Fruit fly (Drosophila melanogaster): Measurements from ENCODE around the gene CG15473.
A peak's percentile ranks its signal among the peaks of the same experiment; 100 is the strongest.

CG15473 gene

DNA sequence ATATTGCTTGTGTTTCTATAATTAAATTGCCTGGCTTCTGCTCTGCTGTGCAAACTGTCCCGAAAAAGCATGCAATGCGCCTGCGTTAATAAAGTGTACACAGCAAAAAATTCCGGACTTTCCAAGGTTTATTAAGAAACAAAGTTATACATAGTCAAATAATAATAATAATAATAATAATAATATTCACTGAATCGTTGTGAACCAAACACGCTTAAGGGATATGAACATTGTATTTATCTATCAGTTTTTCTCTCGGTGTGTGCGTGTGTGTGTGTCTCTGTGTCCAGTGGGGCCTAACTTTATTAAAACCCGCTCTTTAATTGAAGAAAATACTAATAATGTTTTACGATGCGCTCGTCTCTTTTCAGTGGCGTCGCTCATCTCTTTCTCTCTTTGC, 36.9 kb upstream of the CG15473 start:
- peak; percentile 10 for TF ChIP-seq rgr (GFP tag; optimal IDR thresholded peaks at IDR 0.05)
- no peak for TF ChIP-seq woc (GFP tag; optimal IDR thresholded peaks at IDR 0.05)
- peak; percentile 1 for TF ChIP-seq Sp1 (GFP tag; optimal IDR thresholded peaks at IDR 0.05)
- TF ChIP-seq foxo (GFP tag; optimal IDR thresholded peaks at IDR 0.05) = peak in 1 of 2 experiments; percentile 19
- peak; percentile 30 for TF ChIP-seq HLH106 (tag; optimal IDR thresholded peaks at IDR 0.05)
- TF ChIP-seq Rel (GFP tag; optimal IDR thresholded peaks at IDR 0.05) = no peak
- no peak for TF ChIP-seq Rel (tag; optimal IDR thresholded peaks at IDR 0.05)
- no peak for TF ChIP-seq h (GFP tag; optimal IDR thresholded peaks at IDR 0.05)
- no peak for TF ChIP-seq Vsx2 (GFP tag; optimal IDR thresholded peaks at IDR 0.05; ENCODE audit: partially characterized antibody)
- TF ChIP-seq jim (GFP tag; optimal IDR thresholded peaks at IDR 0.05) = no peak

DNA sequence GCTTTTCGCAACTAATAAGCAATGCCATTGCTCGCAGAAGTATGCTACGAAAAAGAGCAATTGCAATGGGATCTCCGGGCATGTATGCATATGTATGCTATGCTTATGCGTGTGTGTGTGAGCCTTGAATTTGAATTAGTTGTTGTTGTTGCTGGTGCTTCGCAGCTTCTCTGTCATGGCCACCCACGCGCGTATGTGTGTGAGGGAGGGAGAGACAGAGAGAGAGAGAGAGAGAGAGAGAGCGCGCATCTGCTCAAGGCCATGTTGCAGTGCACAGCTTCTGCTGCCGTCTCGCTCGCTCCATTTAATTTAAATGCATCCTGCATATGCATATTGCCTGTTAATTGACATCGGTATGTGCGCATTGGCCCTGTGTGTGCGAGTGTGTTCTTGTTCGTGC, 36.5 kb upstream of the CG15473 start:
- TF ChIP-seq Hr83 (GFP tag; optimal IDR thresholded peaks at IDR 0.05; ENCODE audit: poor library complexity, severe bottlenecking) (no peak), brk (GFP tag; optimal IDR thresholded peaks at IDR 0.05) (no peak), rgr (GFP tag; optimal IDR thresholded peaks at IDR 0.05) (no peak), tai (GFP tag; optimal IDR thresholded peaks at IDR 0.05) (no peak), HLH106 (tag; optimal IDR thresholded peaks at IDR 0.05) (no peak), OdsH (GFP tag; optimal IDR thresholded peaks at IDR 0.05) (no peak), sv (GFP tag; optimal IDR thresholded peaks at IDR 0.05) (no peak), N (GFP tag; optimal IDR thresholded peaks at IDR 0.05) (no peak), CG9705 (GFP tag; optimal IDR thresholded peaks at IDR 0.05) (no peak), Mio (GFP tag; optimal IDR thresholded peaks at IDR 0.05) (no peak), psq (GFP tag; optimal IDR thresholded peaks at IDR 0.05) (no peak), sage (GFP tag; optimal IDR thresholded peaks at IDR 0.05) (no peak)

DNA sequence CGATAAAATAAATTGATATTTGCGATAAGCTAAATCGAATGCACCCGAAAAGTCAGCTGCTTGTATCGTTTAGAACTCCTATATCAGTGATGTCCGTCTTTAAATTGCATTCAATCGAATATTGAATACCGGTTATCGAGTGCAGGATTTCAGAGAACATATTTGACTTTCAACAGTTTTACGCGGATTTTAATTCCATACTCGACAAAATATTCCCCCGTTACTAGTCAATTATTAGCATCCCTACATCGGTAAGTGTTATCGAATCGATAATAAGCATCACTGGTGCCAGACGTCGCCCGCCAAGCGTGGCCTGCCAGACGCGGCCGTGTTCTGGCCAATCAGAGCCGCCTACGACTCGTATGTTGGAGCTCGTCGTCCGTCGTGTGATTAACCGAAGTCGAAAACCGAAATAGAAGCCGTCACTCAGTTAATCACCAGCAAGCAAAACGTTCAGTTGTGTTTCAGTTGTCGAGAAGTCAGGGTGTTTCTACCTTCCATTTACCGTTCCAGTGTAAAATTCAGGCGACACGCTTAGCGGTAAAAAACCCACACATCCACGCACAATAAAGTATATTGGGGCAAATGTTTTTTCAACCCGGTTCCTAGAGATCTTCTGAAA, 33.6 kb upstream of the CG15473 start, which contains the start of gene ctp:
Gene ctp (plus strand): TSS at position 23 of the 622 bp plus-strand sequence.
- TF ChIP-seq HLH106 (tag; optimal IDR thresholded peaks at IDR 0.05) (peak; percentile 46), CG9705 (GFP tag; optimal IDR thresholded peaks at IDR 0.05) (peak; percentile 14), Dfd (GFP tag; optimal IDR thresholded peaks at IDR 0.05) (no peak), woc (GFP tag; optimal IDR thresholded peaks at IDR 0.05) (peak; percentile 82), pan (optimal IDR thresholded peaks at IDR 0.05) (no peak), OdsH (GFP tag; optimal IDR thresholded peaks at IDR 0.05) (peak; percentile 19), Sp1 (GFP tag; optimal IDR thresholded peaks at IDR 0.05) (peak; percentile 59), rgr (GFP tag; optimal IDR thresholded peaks at IDR 0.05) (peak; percentile 52), Hr78 (GFP tag; optimal IDR thresholded peaks at IDR 0.05) (no peak), sv (GFP tag; optimal IDR thresholded peaks at IDR 0.05) (peak; percentile 12), lola (GFP tag; optimal IDR thresholded peaks at IDR 0.05) (no peak), Hr83 (GFP tag; optimal IDR thresholded peaks at IDR 0.05; ENCODE audit: poor library complexity, severe bottlenecking) (peak; percentile 67), sage (GFP tag; optimal IDR thresholded peaks at IDR 0.05) (no peak), dmrt93B (GFP tag; optimal IDR thresholded peaks at IDR 0.05) (no peak), N (GFP tag; optimal IDR thresholded peaks at IDR 0.05) (no peak), foxo (GFP tag; optimal IDR thresholded peaks at IDR 0.05) (peak in 1 of 2 experiments; percentile 60), tai (GFP tag; optimal IDR thresholded peaks at IDR 0.05) (peak; percentile 65), Rel (GFP tag; optimal IDR thresholded peaks at IDR 0.05) (peak; percentile 38), Rel (tag; optimal IDR thresholded peaks at IDR 0.05) (peak; percentile 98), Jra (GFP tag; optimal IDR thresholded peaks at IDR 0.05) (peak; percentile 77), CrebA (GFP tag; optimal IDR thresholded peaks at IDR 0.05; ENCODE audit: borderline replicate concordance) (no peak), dsf (GFP tag; optimal IDR thresholded peaks at IDR 0.05; ENCODE audit: borderline replicate concordance) (no peak), Vsx2 (GFP tag; optimal IDR thresholded peaks at IDR 0.05; ENCODE audit: partially characterized antibody) (no peak), Dif (GFP tag; optimal IDR thresholded peaks at IDR 0.05; ENCODE audit: partially characterized antibody) (peak; percentile 76), fru (GFP tag; optimal IDR thresholded peaks at IDR 0.05) (peak; percentile 54), br (GFP tag; optimal IDR thresholded peaks at IDR 0.05) (peak; percentile 65), ey (GFP tag; optimal IDR thresholded peaks at IDR 0.05) (peak; percentile 52), dl (GFP tag; optimal IDR thresholded peaks at IDR 0.05; ENCODE audit: insufficient read depth in 1 of 2, partially characterized antibody in 2 of 2) (peak in 1 of 2 experiments; percentile 40), GATAd (GFP tag; optimal IDR thresholded peaks at IDR 0.05) (no peak), h (GFP tag; optimal IDR thresholded peaks at IDR 0.05) (peak; percentile 63), Abd-B (GFP tag; optimal IDR thresholded peaks at IDR 0.05) (no peak), Mio (GFP tag; optimal IDR thresholded peaks at IDR 0.05) (no peak), Myc (optimal IDR thresholded peaks at IDR 0.05) (peak; percentile 75), jim (GFP tag; optimal IDR thresholded peaks at IDR 0.05) (no peak), brk (GFP tag; optimal IDR thresholded peaks at IDR 0.05) (no peak), usp (GFP tag; optimal IDR thresholded peaks at IDR 0.05) (no peak), psq (GFP tag; optimal IDR thresholded peaks at IDR 0.05) (peak; percentile 20), CG32264 (GFP tag; optimal IDR thresholded peaks at IDR 0.05) (peak; percentile 30), Hnf4 (GFP tag; optimal IDR thresholded peaks at IDR 0.05) (peak; percentile 58)

All from whole organism, wandering third instar larva.